Fruit fly (Drosophila melanogaster): Measurements from ENCODE around the gene elm.
A peak's percentile ranks its signal among the peaks of the same experiment; 100 is the strongest.

Gene elm

DNA sequence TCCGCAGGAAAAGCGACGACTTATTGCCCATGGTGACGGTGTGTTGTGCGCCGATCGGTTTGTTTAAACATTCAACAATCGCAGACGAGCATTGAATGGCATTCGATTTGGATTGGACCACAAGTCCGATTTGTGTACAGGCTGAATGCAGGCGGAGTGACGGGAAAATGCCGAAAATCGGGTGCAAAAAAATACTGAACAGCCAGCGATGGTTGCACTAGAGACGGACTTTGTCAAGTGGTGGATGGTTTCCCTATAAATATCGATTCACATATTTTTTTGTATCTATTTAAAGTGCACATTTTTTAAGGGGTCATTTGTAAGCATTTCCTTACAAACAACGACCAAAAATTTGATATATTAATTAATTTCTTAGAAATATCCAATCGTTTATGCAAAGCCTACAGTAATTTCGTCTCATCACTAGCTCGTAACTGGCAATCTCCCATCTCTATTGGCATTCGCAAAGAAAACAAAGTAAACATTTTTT, at the start of gene elm, which contains the start of gene MED27 (continued):
- peak; percentile 97 for TF ChIP-seq Ptx1 (GFP tag; IDR thresholded peaks at IDR 0.05)
- TF ChIP-seq CG9817 (tag; optimal IDR thresholded peaks at IDR 0.05): peak; percentile 96
- peak; percentile 89; the same call in 2 of the 3 replicates for TF ChIP-seq so (GFP tag; IDR thresholded peaks at IDR 0.05)
- TF ChIP-seq maf-S (GFP tag; optimal IDR thresholded peaks at IDR 0.05): peak; percentile 89
- no peak for TF ChIP-seq dmrt99B (tag; optimal IDR thresholded peaks at IDR 0.05)
- TF ChIP-seq CG13296 (GFP tag; optimal IDR thresholded peaks at IDR 0.05): peak; percentile 81
- peak; percentile 77 for TF ChIP-seq Sox100B (GFP tag; optimal IDR thresholded peaks at IDR 0.05)
- peak; percentile 96 for TF ChIP-seq mam (GFP tag; optimal IDR thresholded peaks at IDR 0.05)
- peak; percentile 74 for TF ChIP-seq en (GFP tag; optimal IDR thresholded peaks at IDR 0.05)
- TF ChIP-seq unpg (GFP tag; optimal IDR thresholded peaks at IDR 0.05): peak; percentile 90
- TF ChIP-seq Rfx (GFP tag; IDR thresholded peaks at IDR 0.05): peak; percentile 96
- peak; percentile 60; the same call in 1 of the 2 replicates for TF ChIP-seq sim (GFP tag; IDR thresholded peaks at IDR 0.05)
- TF ChIP-seq CG12659 (GFP tag; optimal IDR thresholded peaks at IDR 0.05): peak; percentile 97
- TF ChIP-seq sima (GFP tag; optimal IDR thresholded peaks at IDR 0.05): peak; percentile 41
- TF ChIP-seq gsb (GFP tag; IDR thresholded peaks at IDR 0.05): peak; percentile 79
- peak; percentile 90 for TF ChIP-seq CG2889 (GFP tag; IDR thresholded peaks at IDR 0.05)
- TF ChIP-seq CG10959 (GFP tag; IDR thresholded peaks at IDR 0.05): peak; percentile 86
- TF ChIP-seq CG8478 (optimal IDR thresholded peaks at IDR 0.05): no peak
- peak; percentile 79 for TF ChIP-seq disco-r (GFP tag; optimal IDR thresholded peaks at IDR 0.05)
- TF ChIP-seq Xbp1 (GFP tag; optimal IDR thresholded peaks at IDR 0.05): peak; percentile 98
- TF ChIP-seq CG6254 (GFP tag; optimal IDR thresholded peaks at IDR 0.05): peak; percentile 53
- TF ChIP-seq CG11695 (GFP tag; IDR thresholded peaks at IDR 0.05): peak; percentile 79
- TF ChIP-seq pb (GFP tag; optimal IDR thresholded peaks at IDR 0.05): peak; percentile 75
- TF ChIP-seq CG31224 (GFP tag; IDR thresholded peaks at IDR 0.05): peak; percentile 87
- TF ChIP-seq gsb-n (tag; optimal IDR thresholded peaks at IDR 0.05): no peak
- TF ChIP-seq tin (GFP tag; optimal IDR thresholded peaks at IDR 0.05): peak; percentile 96
- peak; percentile 91 for TF ChIP-seq rib (GFP tag; IDR thresholded peaks at IDR 0.05)
- peak; percentile 80 for TF ChIP-seq CG17385 (GFP tag; optimal IDR thresholded peaks at IDR 0.05)
- TF ChIP-seq CG2875 (GFP tag; optimal IDR thresholded peaks at IDR 0.05): peak; percentile 81
- TF ChIP-seq luna (GFP tag; optimal IDR thresholded peaks at IDR 0.05): peak; percentile 27
- TF ChIP-seq CG10543 (GFP tag; optimal IDR thresholded peaks at IDR 0.05): peak; percentile 94
- TF ChIP-seq Poxn (GFP tag; IDR thresholded peaks at IDR 0.05): peak; percentile 69; the same call in 1 of the 2 replicates
- TF ChIP-seq vvl (GFP tag; IDR thresholded peaks at IDR 0.05): peak; percentile 94
- peak; percentile 81 for TF ChIP-seq Drgx (GFP tag; IDR thresholded peaks at IDR 0.05)
- peak; percentile 88 for TF ChIP-seq nerfin-2 (GFP tag; IDR thresholded peaks at IDR 0.05; ENCODE audit: partially characterized antibody)
- no peak for TF ChIP-seq Trl (optimal IDR thresholded peaks at IDR 0.05)
- TF ChIP-seq Trl (GFP tag; optimal IDR thresholded peaks at IDR 0.05): peak; percentile 93
- TF ChIP-seq fd3F (GFP tag; optimal IDR thresholded peaks at IDR 0.05): peak; percentile 91
- peak; percentile 81; the same call in 2 of the 3 replicates for TF ChIP-seq C15 (GFP tag; IDR thresholded peaks at IDR 0.05)
- peak; percentile 75 for TF ChIP-seq eyg (GFP tag; optimal IDR thresholded peaks at IDR 0.05)
- peak; percentile 64 for TF ChIP-seq CG15073 (GFP tag; optimal IDR thresholded peaks at IDR 0.05)
- peak; percentile 89 for TF ChIP-seq Fer3 (tag; optimal IDR thresholded peaks at IDR 0.05)
- TF ChIP-seq CG10209 (GFP tag; optimal IDR thresholded peaks at IDR 0.05): peak; percentile 90
- TF ChIP-seq bcd (GFP tag; optimal IDR thresholded peaks at IDR 0.05): peak; percentile 93
- TF ChIP-seq CG8944 (GFP tag; optimal IDR thresholded peaks at IDR 0.05): peak; percentile 95
- TF ChIP-seq Oaz (GFP tag; IDR thresholded peaks at IDR 0.05): peak; percentile 84
- TF ChIP-seq Hr51 (GFP tag; optimal IDR thresholded peaks at IDR 0.05): peak; percentile 88 to 92
- peak; percentile 81 for TF ChIP-seq GATAe (GFP tag; conservative IDR thresholded peaks at IDR 0.05)
- TF ChIP-seq slp2 (GFP tag; optimal IDR thresholded peaks at IDR 0.05): peak; percentile 81
- TF ChIP-seq CG1832 (GFP tag; optimal IDR thresholded peaks at IDR 0.05): no peak
- TF ChIP-seq CG10565 (GFP tag; optimal IDR thresholded peaks at IDR 0.05): peak; percentile 38
- peak; percentile 93 for TF ChIP-seq CG6689 (GFP tag; IDR thresholded peaks at IDR 0.05)

All from whole organism, embryonic.